Fruit fly (Drosophila melanogaster): ENCODE data around the gene stx.

stx gene

DNA sequence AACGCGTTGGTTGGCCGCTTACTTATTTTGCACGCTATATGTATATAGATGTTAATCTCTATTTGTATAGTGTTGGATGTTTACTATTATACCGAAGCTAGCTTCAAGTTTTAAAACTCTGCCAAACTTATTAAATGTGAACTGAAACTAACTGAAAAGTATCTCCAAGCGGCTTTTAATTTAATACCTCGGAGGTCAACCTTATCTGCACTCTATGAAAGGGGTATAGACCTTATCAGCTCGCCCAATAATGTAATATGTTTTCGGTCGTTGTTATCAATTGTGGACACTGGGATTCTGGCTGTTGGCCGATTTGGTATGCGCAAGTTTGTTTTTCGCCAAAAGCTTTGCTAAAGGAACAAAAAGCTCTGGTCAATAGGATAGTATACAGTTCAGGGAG is 3.9 kb upstream of the stx start:
- TF ChIP-seq Mnt (GFP tag; optimal IDR thresholded peaks at IDR 0.05) (no peak), cic (GFP tag; optimal IDR thresholded peaks at IDR 0.05) (no peak), CG1620 (GFP tag; optimal IDR thresholded peaks at IDR 0.05) (no peak)

DNA sequence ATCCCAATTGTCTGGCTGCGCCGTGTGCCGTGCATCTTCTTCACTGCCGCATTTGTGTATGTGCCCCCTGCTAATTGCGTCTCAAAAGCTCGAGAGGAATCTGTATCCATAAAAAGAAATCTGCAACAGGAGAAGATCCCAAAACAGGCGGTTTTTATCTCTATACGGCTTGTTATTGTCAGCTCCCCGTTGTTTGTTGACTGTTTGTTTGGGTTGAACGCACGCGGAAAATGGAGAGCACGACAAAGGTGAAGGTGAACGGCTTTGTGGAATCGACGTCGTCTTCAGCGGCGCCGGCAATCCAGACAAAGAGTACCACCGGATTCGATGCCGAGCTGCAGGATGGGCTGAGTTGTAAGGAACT is 829 bp upstream of the stx start:
- TF ChIP-seq bab1 (GFP tag; optimal IDR thresholded peaks at IDR 0.05) (no peak), CG11617 (GFP tag; optimal IDR thresholded peaks at IDR 0.05) (no peak), Mnt (GFP tag; optimal IDR thresholded peaks at IDR 0.05) (no peak), tj (GFP tag; optimal IDR thresholded peaks at IDR 0.05) (no peak), CG5204 (GFP tag; optimal IDR thresholded peaks at IDR 0.05) (no peak), CG1620 (GFP tag; optimal IDR thresholded peaks at IDR 0.05) (no peak)

DNA sequence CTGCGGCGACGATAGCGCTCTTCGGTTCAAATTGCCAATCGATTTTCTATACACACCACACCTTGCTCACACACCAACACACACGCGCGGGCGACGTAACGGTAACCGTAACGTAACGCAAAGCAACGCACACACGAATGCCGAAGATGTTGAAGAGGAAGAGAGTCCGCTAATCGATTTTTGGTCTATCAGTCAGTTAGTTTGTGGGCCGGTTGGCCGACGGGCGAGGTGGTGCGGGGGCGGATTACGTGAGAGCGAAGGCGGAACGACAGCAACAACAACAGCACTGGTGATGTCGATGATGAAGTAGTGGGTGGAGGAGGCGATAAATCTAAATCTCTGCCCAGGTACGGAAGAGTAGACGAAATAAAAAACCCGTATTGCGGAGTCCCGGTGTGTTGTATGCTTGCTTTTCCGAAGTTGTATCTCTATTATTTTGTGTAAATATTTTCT is 402 bp downstream of the stx start, which contains the start of gene ras:
ras (plus strand) TSS at position 188 of the 453 bp plus-strand sequence.
- TF ChIP-seq CG7045 (GFP tag; optimal IDR thresholded peaks at IDR 0.05), result no peak
- TF ChIP-seq CG1620 (GFP tag; optimal IDR thresholded peaks at IDR 0.05), result no peak
- peak; percentile 88 for TF ChIP-seq ovo (GFP tag; optimal IDR thresholded peaks at IDR 0.05)
- no peak for TF ChIP-seq Crg-1 (GFP tag; optimal IDR thresholded peaks at IDR 0.05)
- no peak for TF ChIP-seq CG14711 (tag; optimal IDR thresholded peaks at IDR 0.05)
- no peak for TF ChIP-seq CG33017 (tag; optimal IDR thresholded peaks at IDR 0.05)
- no peak for TF ChIP-seq Hr96 (GFP tag; optimal IDR thresholded peaks at IDR 0.05)
- peak; percentile 16 for TF ChIP-seq Mnt (GFP tag; optimal IDR thresholded peaks at IDR 0.05)
- TF ChIP-seq tj (GFP tag; optimal IDR thresholded peaks at IDR 0.05), result peak; percentile 23
- peak; percentile 35 for TF ChIP-seq pad (GFP tag; optimal IDR thresholded peaks at IDR 0.05)
- no peak for TF ChIP-seq bab1 (GFP tag; optimal IDR thresholded peaks at IDR 0.05)

DNA sequence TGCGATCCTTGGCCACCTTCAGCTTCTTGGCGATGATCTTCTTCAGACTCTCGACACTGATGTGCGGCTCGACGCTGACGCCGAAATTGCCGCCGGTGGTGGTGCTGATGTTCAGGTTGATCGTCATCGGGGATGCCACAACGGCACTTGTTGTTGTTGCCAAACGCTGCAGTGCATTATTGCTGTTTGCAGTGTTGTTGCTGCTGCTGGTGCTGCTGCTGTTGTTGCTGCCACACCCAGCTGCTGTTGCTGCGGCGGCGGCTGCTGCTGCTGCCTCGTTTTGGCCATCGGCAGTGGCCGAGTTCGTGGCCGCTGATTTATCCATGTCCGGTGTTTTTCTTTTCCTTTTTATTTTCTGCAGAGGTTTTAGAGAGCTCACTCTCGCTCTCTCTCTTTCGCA is 918 bp downstream of the stx start:
- TF ChIP-seq pad (GFP tag; optimal IDR thresholded peaks at IDR 0.05) (no peak), CG12768 (GFP tag; optimal IDR thresholded peaks at IDR 0.05) (no peak), cnc (optimal IDR thresholded peaks at IDR 0.05) (no peak), Crg-1 (GFP tag; optimal IDR thresholded peaks at IDR 0.05) (no peak), Mnt (GFP tag; optimal IDR thresholded peaks at IDR 0.05) (no peak), Clk (GFP tag; optimal IDR thresholded peaks at IDR 0.05) (no peak), CG33017 (tag; optimal IDR thresholded peaks at IDR 0.05) (no peak), cic (GFP tag; optimal IDR thresholded peaks at IDR 0.05) (no peak), bab1 (GFP tag; optimal IDR thresholded peaks at IDR 0.05) (no peak), ovo (GFP tag; optimal IDR thresholded peaks at IDR 0.05) (no peak), kay (GFP tag; ENCODE audit: borderline replicate concordance) (no peak), CG1620 (GFP tag; optimal IDR thresholded peaks at IDR 0.05) (no peak), toe (GFP tag; optimal IDR thresholded peaks at IDR 0.05) (no peak), CG5204 (GFP tag; optimal IDR thresholded peaks at IDR 0.05) (no peak), tj (GFP tag; optimal IDR thresholded peaks at IDR 0.05) (no peak), CG11617 (GFP tag; optimal IDR thresholded peaks at IDR 0.05) (no peak), CG7101 (tag; optimal IDR thresholded peaks at IDR 0.05) (no peak), CG7045 (GFP tag; optimal IDR thresholded peaks at IDR 0.05) (no peak), CG14711 (tag; optimal IDR thresholded peaks at IDR 0.05) (no peak), Hr96 (GFP tag; optimal IDR thresholded peaks at IDR 0.05) (no peak)

DNA sequence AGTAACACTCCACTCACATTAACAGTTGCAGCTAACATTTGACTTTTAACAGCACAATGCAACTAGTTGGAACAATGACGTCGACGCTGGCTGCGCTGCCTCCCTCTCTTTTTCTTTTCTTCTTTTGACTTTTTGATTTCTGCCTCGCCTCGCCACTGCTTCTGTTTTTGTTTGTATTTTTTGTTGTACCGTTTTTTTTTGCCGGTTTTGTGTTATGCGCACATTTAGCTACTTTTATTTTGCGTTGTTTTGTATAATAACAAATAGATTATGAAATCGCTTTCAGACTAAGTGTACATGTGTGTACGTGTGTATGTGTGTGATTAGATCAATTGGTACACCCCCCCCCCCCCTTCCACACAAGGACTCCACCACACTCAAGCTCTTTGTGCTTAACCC is 2.2 kb downstream of the stx start:
- no peak for TF ChIP-seq CG12768 (GFP tag; optimal IDR thresholded peaks at IDR 0.05)
- TF ChIP-seq Crg-1 (GFP tag; optimal IDR thresholded peaks at IDR 0.05), result no peak
- no peak for TF ChIP-seq CG1620 (GFP tag; optimal IDR thresholded peaks at IDR 0.05)
- TF ChIP-seq CG5204 (GFP tag; optimal IDR thresholded peaks at IDR 0.05), result no peak
- TF ChIP-seq Hr96 (GFP tag; optimal IDR thresholded peaks at IDR 0.05), result no peak
- no peak for TF ChIP-seq CG33017 (tag; optimal IDR thresholded peaks at IDR 0.05)
- no peak for TF ChIP-seq ovo (GFP tag; optimal IDR thresholded peaks at IDR 0.05)
- TF ChIP-seq toe (GFP tag; optimal IDR thresholded peaks at IDR 0.05), result no peak
- peak; percentile 9 for TF ChIP-seq cic (GFP tag; optimal IDR thresholded peaks at IDR 0.05)
- TF ChIP-seq cnc (optimal IDR thresholded peaks at IDR 0.05), result no peak
- no peak for TF ChIP-seq CG7101 (tag; optimal IDR thresholded peaks at IDR 0.05)
- no peak for TF ChIP-seq kay (GFP tag; ENCODE audit: borderline replicate concordance)
- TF ChIP-seq Clk (GFP tag; optimal IDR thresholded peaks at IDR 0.05), result no peak
- TF ChIP-seq CG14711 (tag; optimal IDR thresholded peaks at IDR 0.05), result no peak
- peak; percentile 51 for TF ChIP-seq tj (GFP tag; optimal IDR thresholded peaks at IDR 0.05)
- TF ChIP-seq bab1 (GFP tag; optimal IDR thresholded peaks at IDR 0.05), result no peak

DNA sequence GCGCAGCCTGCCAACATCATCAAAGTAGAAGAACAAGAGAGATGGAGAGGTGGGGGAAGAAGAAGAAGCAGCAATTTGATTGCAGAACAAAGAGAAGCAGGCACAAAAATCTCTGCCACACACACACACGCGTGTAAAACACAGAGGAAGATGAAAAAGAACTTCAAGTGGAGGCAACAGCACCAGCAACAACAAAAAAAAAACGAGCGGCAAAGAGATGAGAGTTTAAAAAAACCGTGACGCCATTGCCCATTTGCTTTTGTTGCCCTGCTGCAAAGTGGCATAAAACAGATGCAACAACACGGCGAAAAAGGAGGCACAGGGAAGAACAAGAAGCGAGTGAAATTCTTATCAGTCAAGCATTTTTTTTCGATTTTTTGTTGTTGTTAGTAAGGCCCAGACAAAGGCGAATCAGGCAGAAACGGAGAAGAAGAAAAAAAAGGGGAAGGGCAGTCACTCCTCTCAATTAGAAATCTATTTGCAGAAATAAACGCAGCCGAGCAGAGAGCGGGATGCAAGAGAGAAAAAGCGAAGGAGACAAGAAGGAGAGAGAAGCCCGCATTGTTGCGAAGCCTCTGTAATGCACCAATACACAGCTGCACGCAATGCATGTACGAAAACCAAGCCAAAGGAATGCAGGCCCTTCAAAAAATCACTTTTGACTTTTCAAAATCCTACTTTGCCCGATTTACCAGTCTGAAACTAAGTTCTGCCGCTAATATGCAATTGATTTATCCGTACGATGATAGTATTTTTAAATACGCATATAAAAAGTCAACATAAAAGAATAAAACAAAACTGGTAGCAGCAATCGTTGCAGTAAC is 2.8 kb downstream of the stx start:
- TF ChIP-seq CG1620 (GFP tag; optimal IDR thresholded peaks at IDR 0.05) (no peak), Crg-1 (GFP tag; optimal IDR thresholded peaks at IDR 0.05) (no peak), pad (GFP tag; optimal IDR thresholded peaks at IDR 0.05) (peak; percentile 91)

DNA sequence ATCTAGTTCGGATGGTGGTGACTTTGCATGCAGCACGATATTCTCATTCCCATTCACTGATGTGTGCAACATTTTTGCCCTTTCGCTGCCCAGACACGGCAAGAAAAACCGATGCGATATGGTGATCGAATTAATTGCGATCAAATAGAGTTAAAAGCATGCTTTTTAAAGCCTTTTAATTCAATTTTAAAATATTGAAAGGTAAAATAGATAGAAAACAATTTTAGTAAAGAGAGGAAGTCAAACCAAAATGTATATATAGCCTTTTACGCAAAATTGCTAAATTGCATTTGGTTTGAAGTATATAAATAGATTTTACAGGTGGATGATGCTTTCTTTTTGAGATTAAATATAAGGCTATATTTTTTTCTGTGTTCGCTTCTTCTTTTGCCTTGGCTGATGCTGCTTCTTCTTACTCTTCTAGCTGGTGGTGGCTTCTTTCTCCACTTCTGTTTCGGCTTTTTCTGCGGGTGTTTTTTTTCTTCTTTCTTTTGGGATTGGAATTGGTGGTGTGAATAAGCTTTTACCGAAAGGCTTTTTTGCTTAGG is 3.7 kb downstream of the stx start:
- no peak for TF ChIP-seq Crg-1 (GFP tag; optimal IDR thresholded peaks at IDR 0.05)
- no peak for TF ChIP-seq CG7101 (tag; optimal IDR thresholded peaks at IDR 0.05)
- no peak for TF ChIP-seq Hr96 (GFP tag; optimal IDR thresholded peaks at IDR 0.05)
- no peak for TF ChIP-seq ovo (GFP tag; optimal IDR thresholded peaks at IDR 0.05)
- no peak for TF ChIP-seq CG11617 (GFP tag; optimal IDR thresholded peaks at IDR 0.05)
- TF ChIP-seq CG7045 (GFP tag; optimal IDR thresholded peaks at IDR 0.05), result no peak
- no peak for TF ChIP-seq Mnt (GFP tag; optimal IDR thresholded peaks at IDR 0.05)
- TF ChIP-seq CG12768 (GFP tag; optimal IDR thresholded peaks at IDR 0.05), result no peak
- no peak for TF ChIP-seq bab1 (GFP tag; optimal IDR thresholded peaks at IDR 0.05)
- no peak for TF ChIP-seq CG5204 (GFP tag; optimal IDR thresholded peaks at IDR 0.05)
- TF ChIP-seq CG33017 (tag; optimal IDR thresholded peaks at IDR 0.05), result no peak
- no peak for TF ChIP-seq CG14711 (tag; optimal IDR thresholded peaks at IDR 0.05)
- TF ChIP-seq Clk (GFP tag; optimal IDR thresholded peaks at IDR 0.05), result no peak
- no peak for TF ChIP-seq cnc (optimal IDR thresholded peaks at IDR 0.05)

Measured in whole organism, adult.